Fruit fly (Drosophila melanogaster): ENCODE measurements around the gene CG42590.

CG42590 gene

DNA sequence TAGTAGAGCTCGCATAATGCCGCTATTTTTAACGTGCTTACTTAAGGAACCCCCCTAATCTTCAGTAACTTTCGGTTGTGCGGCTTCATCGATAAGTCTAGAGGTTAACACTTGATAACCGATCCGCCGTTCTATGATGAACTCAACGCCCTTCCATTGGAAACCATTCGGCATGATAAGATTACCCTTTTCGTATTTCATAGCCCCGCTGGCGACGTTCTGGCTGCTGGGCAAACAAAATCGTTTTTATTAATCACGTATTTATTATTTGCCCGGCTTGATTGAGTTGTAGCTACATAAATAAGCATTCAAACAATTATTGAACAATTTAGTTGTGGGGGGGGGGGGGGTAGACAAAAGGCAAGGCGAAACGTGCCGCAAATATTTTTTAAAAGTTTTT, 24.5 kb upstream of the CG42590 start (continued):
- TF ChIP-seq crol (GFP tag; IDR thresholded peaks at IDR 0.05), result peak; percentile 79
- no peak for TF ChIP-seq pros (GFP tag; optimal IDR thresholded peaks at IDR 0.05)
- TF ChIP-seq disco-r (GFP tag; optimal IDR thresholded peaks at IDR 0.05), result no peak
- no peak for TF ChIP-seq CTCF (GFP tag; optimal IDR thresholded peaks at IDR 0.05)
- no peak for TF ChIP-seq chinmo (GFP tag; IDR thresholded peaks at IDR 0.05; ENCODE audit: partially characterized antibody)
- TF ChIP-seq fd3F (GFP tag; optimal IDR thresholded peaks at IDR 0.05), result peak; percentile 13
- no peak for TF ChIP-seq ERR (GFP tag; optimal IDR thresholded peaks at IDR 0.05)
- TF ChIP-seq CG17328 (GFP tag; IDR thresholded peaks at IDR 0.05), result no peak
- TF ChIP-seq tup (GFP tag; optimal IDR thresholded peaks at IDR 0.05), result no peak
- TF ChIP-seq Neu2 (GFP tag; optimal IDR thresholded peaks at IDR 0.05; ENCODE audit: borderline replicate concordance), result no peak
- TF ChIP-seq CG10267 (tag; optimal IDR thresholded peaks at IDR 0.05), result no peak
- TF ChIP-seq bsh (GFP tag; optimal IDR thresholded peaks at IDR 0.05), result peak in 1 of 2 experiments; percentile 17
- TF ChIP-seq pzg (GFP tag; optimal IDR thresholded peaks at IDR 0.05), result no peak
- TF ChIP-seq CG1529 (GFP tag; optimal IDR thresholded peaks at IDR 0.05), result no peak
- no peak for TF ChIP-seq CG1832 (GFP tag; optimal IDR thresholded peaks at IDR 0.05)
- peak; percentile 57 for TF ChIP-seq ftz-f1 (GFP tag; optimal IDR thresholded peaks at IDR 0.05)
- TF ChIP-seq CG6689 (GFP tag; IDR thresholded peaks at IDR 0.05), result no peak
- no peak for TF ChIP-seq Atf-2 (GFP tag; optimal IDR thresholded peaks at IDR 0.05)
- TF ChIP-seq CG8944 (GFP tag; optimal IDR thresholded peaks at IDR 0.05), result no peak
- no peak for TF ChIP-seq CG33213 (GFP tag; optimal IDR thresholded peaks at IDR 0.05)
- peak in 1 of 2 experiments; percentile 2 for TF ChIP-seq Eip74EF (GFP tag; optimal IDR thresholded peaks at IDR 0.05)
- TF ChIP-seq CG4424 (GFP tag; optimal IDR thresholded peaks at IDR 0.05), result no peak
- no peak for TF ChIP-seq hb (GFP tag; IDR thresholded peaks at IDR 0.05; ENCODE audit: partially characterized antibody)
- no peak for TF ChIP-seq CG2889 (GFP tag; IDR thresholded peaks at IDR 0.05)
- TF ChIP-seq CrebB (tag; optimal IDR thresholded peaks at IDR 0.05), result peak; percentile 0
- no peak for TF ChIP-seq MBD-R2 (GFP tag; IDR thresholded peaks at IDR 0.05)
- peak; percentile 95 for TF ChIP-seq cwo (GFP tag; optimal IDR thresholded peaks at IDR 0.05)
- TF ChIP-seq Hr78 (GFP tag; optimal IDR thresholded peaks at IDR 0.05), result peak in 1 of 2 experiments; percentile 95
- TF ChIP-seq CG18476 (GFP tag; optimal IDR thresholded peaks at IDR 0.05), result no peak
- no peak for TF ChIP-seq Mrtf (GFP tag; IDR thresholded peaks at IDR 0.05)
- TF ChIP-seq slp2 (GFP tag; optimal IDR thresholded peaks at IDR 0.05), result no peak
- peak; percentile 8 for TF ChIP-seq BtbVII (GFP tag; optimal IDR thresholded peaks at IDR 0.05)
- no peak for TF ChIP-seq CG3847 (GFP tag; IDR thresholded peaks at IDR 0.05)
- no peak for TF ChIP-seq Camta (GFP tag; optimal IDR thresholded peaks at IDR 0.05)
- TF ChIP-seq aop (GFP tag; IDR thresholded peaks at IDR 0.05), result no peak
- 0 out of 3 replicates have a peak, but pooled peaks have one; percentile 11 for TF ChIP-seq otp (GFP tag; IDR thresholded peaks at IDR 0.05)
- TF ChIP-seq stwl (tag; optimal IDR thresholded peaks at IDR 0.05), result no peak
- no peak for TF ChIP-seq NfI (GFP tag; optimal IDR thresholded peaks at IDR 0.05)
- no peak for TF ChIP-seq HLH4C (GFP tag; IDR thresholded peaks at IDR 0.05; ENCODE audit: partially characterized antibody)
- TF ChIP-seq CG12071 (GFP tag; optimal IDR thresholded peaks at IDR 0.05), result peak; percentile 13
- TF ChIP-seq Hey (tag; optimal IDR thresholded peaks at IDR 0.05), result peak; percentile 47
- peak; percentile 48 for TF ChIP-seq CG18599 (GFP tag; optimal IDR thresholded peaks at IDR 0.05)
- no peak for TF ChIP-seq seq (GFP tag; IDR thresholded peaks at IDR 0.05)
- TF ChIP-seq CG3726 (GFP tag; IDR thresholded peaks at IDR 0.05), result no peak
- TF ChIP-seq fd64A (GFP tag; optimal IDR thresholded peaks at IDR 0.05), result no peak
- TF ChIP-seq CG6813 (GFP tag; optimal IDR thresholded peaks at IDR 0.05), result peak; percentile 53
- TF ChIP-seq Dek (tag; optimal IDR thresholded peaks at IDR 0.05), result no peak
- TF ChIP-seq Drgx (GFP tag; IDR thresholded peaks at IDR 0.05), result no peak
- peak; percentile 71 for TF ChIP-seq CG13296 (GFP tag; optimal IDR thresholded peaks at IDR 0.05)
- peak; percentile 10 for TF ChIP-seq CG3281 (GFP tag; optimal IDR thresholded peaks at IDR 0.05)
- TF ChIP-seq CG15269 (tag; optimal IDR thresholded peaks at IDR 0.05), result peak; percentile 44

All from whole organism, embryonic.